Worm (Caenorhabditis elegans) whole organism, mixed stage, embryonic: Measurements from ENCODE around the gene srh-38.

Source experiments
- elt-3 ChIP-seq: fragments of 150-350 bp; optimal IDR thresholded peaks from 2 replicates; lab custom pipeline; 2014; ENCODE audit warnings: missing biosample characterization, missing genetic modification characterization
- lsy-2 ChIP-seq: fragments of 150-350 bp; optimal IDR thresholded peaks from 2 replicates; lab custom pipeline; 2014; ENCODE audit warnings: missing biosample characterization, missing genetic modification characterization
- mab-5 ChIP-seq: fragments of 150-350 bp; optimal IDR thresholded peaks from 2 replicates; lab custom pipeline; 2014; ENCODE audit warnings: missing biosample characterization, missing genetic modification characterization
- nhr-12 ChIP-seq: fragments of 150-350 bp; optimal IDR thresholded peaks from 2 replicates; lab custom pipeline; 2014; ENCODE audit warnings: missing biosample characterization, missing genetic modification characterization

DNA sequence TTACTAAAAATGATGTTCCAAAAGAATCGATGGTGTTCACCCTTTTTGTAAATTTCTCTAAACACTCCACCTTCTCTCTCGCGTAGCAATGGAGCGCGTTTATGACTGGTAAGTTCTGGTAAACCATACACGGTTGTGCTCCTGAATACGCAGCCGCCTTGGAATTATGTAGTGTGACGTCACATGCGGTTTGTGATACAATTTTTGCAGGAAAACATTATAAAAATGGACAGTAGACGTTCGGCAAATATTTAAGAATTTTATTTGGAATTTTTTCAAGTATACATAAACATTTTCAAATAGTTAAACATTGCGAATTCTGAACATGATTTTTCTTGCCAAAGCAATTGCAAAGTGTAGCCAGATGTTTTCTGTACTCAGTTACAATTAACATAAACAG, 45.0 kb downstream of the srh-38 start, which contains the start of gene F37B4.10:
- TF ChIP-seq elt-3 (tag; lab: Kevin White, UChicago): no peak
- no peak for TF ChIP-seq nhr-12 (tag; lab: Kevin White, UChicago)
- no peak for TF ChIP-seq mab-5
- TF ChIP-seq lsy-2 (tag; lab: Kevin White, UChicago): no peak
